Worm (Caenorhabditis elegans) whole organism, midembryonic: Measurements from ENCODE around the gene mvb-12.

Experiments used
- T22C8.4 ChIP-seq: fragments of 200-800 bp; sonication (Bioruptor generic); IDR thresholded peaks from 2 replicates; pipeline ENCODE4 v1.3.6; 2022; ENCODE audit warnings: missing genetic modification characterization, missing compliant biosample characterization
- cog-1 ChIP-seq: sonication (generic microtip); optimal IDR thresholded peaks from 2 replicates; lab custom pipeline; 2016; ENCODE audit warnings: missing genetic modification characterization, missing compliant biosample characterization
- flt-1 ChIP-seq: fragments of 200-800 bp; sonication (Bioruptor generic); IDR thresholded peaks from 2 replicates; pipeline ENCODE4 v1.3.6; 2022; ENCODE audit warnings: missing genetic modification characterization, missing compliant biosample characterization
- klf-2 ChIP-seq: fragments of 200-800 bp; sonication (Bioruptor generic); conservative IDR thresholded peaks from 2 replicates; pipeline ENCODE4 v1.3.6; 2022; ENCODE audit warnings: missing genetic modification reagents, missing genetic modification characterization, missing compliant biosample characterization
- med-1 ChIP-seq: sonication (generic microtip); optimal IDR thresholded peaks from 2 replicates; lab custom pipeline; 2017; ENCODE audit warnings: missing genetic modification characterization, mild to moderate bottlenecking, missing compliant biosample characterization, antibody characterized with exemption, missing genetic modification reagents; ENCODE audit not compliant: insufficient read depth
- ref-1 ChIP-seq: fragments of 200-800 bp; sonication (Bioruptor generic); conservative IDR thresholded peaks from 2 replicates; pipeline ENCODE4 v1.3.6; 2022; ENCODE audit warnings: missing genetic modification reagents, missing genetic modification characterization, missing compliant biosample characterization
- tab-1 ChIP-seq: fragments of 200-800 bp; sonication (Bioruptor generic); IDR thresholded peaks from 2 replicates; pipeline ENCODE4 v1.3.6; 2022; ENCODE audit warnings: missing genetic modification characterization, missing compliant biosample characterization
- ztf-23 ChIP-seq: fragments of 200-800 bp; sonication (Bioruptor generic); IDR thresholded peaks from 2 replicates; pipeline ENCODE4 v1.3.6; 2022; ENCODE audit warnings: missing genetic modification reagents, missing genetic modification characterization, missing compliant biosample characterization
- ztf-29 ChIP-seq: fragments of 200-800 bp; sonication (Bioruptor generic); IDR thresholded peaks from 2 replicates; pipeline ENCODE4 v1.3.6; 2022; ENCODE audit warnings: missing genetic modification reagents, missing genetic modification characterization, missing compliant biosample characterization

The mvb-12 gene

DNA sequence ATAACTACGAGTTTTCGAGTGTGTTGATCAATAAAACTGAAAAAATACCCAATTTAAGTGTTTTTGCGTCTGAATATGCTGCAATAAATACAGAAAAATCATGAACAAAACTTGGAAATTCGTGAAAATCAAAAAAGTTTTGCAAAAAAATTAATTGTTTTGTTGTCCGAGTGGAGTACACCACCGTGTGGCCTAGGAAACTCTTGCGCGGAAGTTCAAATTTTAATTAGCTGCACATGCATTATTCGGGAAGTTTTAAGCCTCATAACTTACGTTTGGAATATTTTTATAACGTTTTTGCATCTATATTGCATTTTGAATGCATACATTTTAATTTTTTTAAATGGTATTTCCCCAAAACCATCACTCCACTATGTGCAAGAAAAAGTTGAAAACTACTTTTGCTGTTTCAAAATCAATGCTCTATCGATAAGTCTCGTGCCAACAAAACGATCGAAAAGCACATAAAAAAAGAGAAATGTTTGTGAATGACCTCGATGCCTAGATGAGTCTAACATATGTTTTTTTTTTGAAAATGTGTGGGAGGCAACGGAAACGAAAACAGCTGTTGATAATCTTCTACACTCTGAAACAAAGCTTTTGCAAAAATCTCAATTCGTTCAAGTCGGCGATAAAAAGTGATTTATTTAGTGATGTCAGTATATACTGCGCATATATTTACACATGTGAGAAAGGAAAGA lies 13.8 kb upstream of the mvb-12 start:
- TF ChIP-seq T22C8.4 (GFP tag; lab: Robert Waterston, UW) (no peak), tab-1 (GFP tag; lab: Robert Waterston, UW) (no peak), klf-2 (GFP tag; lab: Robert Waterston, UW) (no peak), ztf-29 (GFP tag; lab: Robert Waterston, UW) (no peak), ztf-23 (GFP tag; lab: Robert Waterston, UW) (no peak), ref-1 (GFP tag; lab: Robert Waterston, UW) (no peak), med-1 (GFP tag; lab: Kevin White, UChicago) (no peak), cog-1 (tag; lab: Kevin White, UChicago) (no peak), flt-1 (GFP tag; lab: Robert Waterston, UW) (no peak)

ce11 chrIV:7817852-7818251 lies 12.5 kb upstream of the mvb-12 start, which contains the start of gene ric-3:
TSS of gene ric-3 (plus strand) at chrIV:7818251.
- no peak for TF ChIP-seq T22C8.4 (GFP tag; lab: Robert Waterston, UW)
- TF ChIP-seq ztf-29 (GFP tag; lab: Robert Waterston, UW) = no peak
- TF ChIP-seq ztf-23 (GFP tag; lab: Robert Waterston, UW) = no peak
- TF ChIP-seq cog-1 (tag; lab: Kevin White, UChicago) = peak; percentile 60
- no peak for TF ChIP-seq klf-2 (GFP tag; lab: Robert Waterston, UW)
- TF ChIP-seq ref-1 (GFP tag; lab: Robert Waterston, UW) = no peak
- no peak for TF ChIP-seq tab-1 (GFP tag; lab: Robert Waterston, UW)
- TF ChIP-seq flt-1 (GFP tag; lab: Robert Waterston, UW) = no peak

ce11 chrIV:7822524-7822923 lies 7.8 kb upstream of the mvb-12 start, which contains the start of gene T14A8.2:
TSS of gene T14A8.2 (minus strand) at chrIV:7822624.
- no peak for TF ChIP-seq cog-1 (tag; lab: Kevin White, UChicago)
- TF ChIP-seq ztf-29 (GFP tag; lab: Robert Waterston, UW) = no peak
- no peak for TF ChIP-seq tab-1 (GFP tag; lab: Robert Waterston, UW)
- no peak for TF ChIP-seq ztf-23 (GFP tag; lab: Robert Waterston, UW)
- TF ChIP-seq T22C8.4 (GFP tag; lab: Robert Waterston, UW) = no peak
- TF ChIP-seq med-1 (GFP tag; lab: Kevin White, UChicago) = no peak
- TF ChIP-seq klf-2 (GFP tag; lab: Robert Waterston, UW) = no peak
- no peak for TF ChIP-seq ref-1 (GFP tag; lab: Robert Waterston, UW)
- no peak for TF ChIP-seq flt-1 (GFP tag; lab: Robert Waterston, UW)

- TF ChIP-seq ztf-29 (GFP tag; lab: Robert Waterston, UW) (no peak), cog-1 (tag; lab: Kevin White, UChicago) (no peak), med-1 (GFP tag; lab: Kevin White, UChicago) (no peak), klf-2 (GFP tag; lab: Robert Waterston, UW) (no peak), ztf-23 (GFP tag; lab: Robert Waterston, UW) (no peak), ref-1 (GFP tag; lab: Robert Waterston, UW) (no peak), tab-1 (GFP tag; lab: Robert Waterston, UW) (no peak), T22C8.4 (GFP tag; lab: Robert Waterston, UW) (no peak), flt-1 (GFP tag; lab: Robert Waterston, UW) (no peak)
These were observed 5.7 kb upstream of the mvb-12 start for ce11 chrIV:7824649-7825048.

DNA sequence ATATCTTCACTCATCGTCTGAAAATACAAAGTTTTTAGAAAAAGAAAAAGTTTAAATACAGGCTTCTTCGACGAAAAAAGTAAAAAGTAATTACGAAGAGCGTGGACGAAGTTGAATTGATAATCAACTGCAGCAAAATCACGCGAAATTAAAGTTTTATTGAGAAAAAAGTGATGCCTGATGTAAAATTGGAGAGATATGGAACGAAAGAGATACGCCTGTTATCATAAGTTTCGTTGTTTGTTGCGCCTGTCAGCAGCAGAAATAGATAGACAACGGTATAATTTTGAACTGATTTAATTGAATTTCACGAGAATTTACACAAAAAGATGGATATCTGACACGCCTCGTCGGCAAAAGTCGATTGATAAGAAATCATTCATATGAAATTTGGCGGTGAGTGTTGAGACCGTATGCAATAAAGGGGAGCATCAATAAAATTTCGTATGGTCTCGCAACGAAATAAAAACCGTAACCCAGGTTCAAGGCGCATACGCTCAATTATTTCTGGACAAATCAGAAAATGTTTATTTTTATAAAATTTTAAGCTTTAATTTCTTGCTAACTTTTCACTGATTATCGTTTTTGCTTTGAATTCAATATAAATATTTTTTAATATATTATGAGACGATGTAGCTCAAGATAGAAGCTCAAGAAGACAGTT lies 918 bp upstream of the mvb-12 start, which contains the start of gene C06A6.4:
Gene C06A6.4 (minus strand): TSS at position 24 of the 664 bp plus-strand sequence.
- no peak for TF ChIP-seq T22C8.4 (GFP tag; lab: Robert Waterston, UW)
- TF ChIP-seq ztf-29 (GFP tag; lab: Robert Waterston, UW) = no peak
- no peak for TF ChIP-seq cog-1 (tag; lab: Kevin White, UChicago)

- TF ChIP-seq tab-1 (GFP tag; lab: Robert Waterston, UW) = no peak
- TF ChIP-seq ztf-23 (GFP tag; lab: Robert Waterston, UW) = no peak
- TF ChIP-seq flt-1 (GFP tag; lab: Robert Waterston, UW) = no peak
- no peak for TF ChIP-seq cog-1 (tag; lab: Kevin White, UChicago)
- no peak for TF ChIP-seq med-1 (GFP tag; lab: Kevin White, UChicago)
These were observed 4.4 kb downstream of the mvb-12 start, which contains the start of gene erp-44.2 for ce11 chrIV:7834625-7835228. TSS of gene erp-44.2 (minus strand) at chrIV:7834675.

- TF ChIP-seq ztf-23 (GFP tag; lab: Robert Waterston, UW) (no peak), flt-1 (GFP tag; lab: Robert Waterston, UW) (no peak), cog-1 (tag; lab: Kevin White, UChicago) (no peak), klf-2 (GFP tag; lab: Robert Waterston, UW) (no peak)
These were observed 5.7 kb downstream of the mvb-12 start for ce11 chrIV:7836030-7836429.

DNA sequence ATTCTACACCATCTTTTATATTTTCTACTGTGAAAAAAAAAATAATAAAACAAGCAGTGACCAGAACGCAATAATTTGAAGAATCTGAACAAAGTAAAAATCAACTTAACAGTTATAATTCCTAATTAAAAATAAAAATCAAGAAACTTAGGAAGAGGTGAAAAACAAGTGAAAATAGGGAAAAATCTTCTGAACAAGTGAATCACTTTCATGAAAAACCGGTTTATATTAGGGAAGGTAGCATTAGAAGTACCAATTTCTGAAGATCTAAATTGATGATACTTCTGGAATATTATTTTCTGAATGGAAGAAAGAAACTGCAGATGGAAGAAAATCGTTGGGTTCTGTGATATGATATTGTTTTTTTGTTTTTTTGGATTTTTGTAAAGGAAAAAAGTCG lies 6.2 kb downstream of the mvb-12 start:
- TF ChIP-seq med-1 (GFP tag; lab: Kevin White, UChicago) = no peak
- no peak for TF ChIP-seq klf-2 (GFP tag; lab: Robert Waterston, UW)
- no peak for TF ChIP-seq ztf-23 (GFP tag; lab: Robert Waterston, UW)
- no peak for TF ChIP-seq flt-1 (GFP tag; lab: Robert Waterston, UW)
- TF ChIP-seq cog-1 (tag; lab: Kevin White, UChicago) = no peak
- TF ChIP-seq ztf-29 (GFP tag; lab: Robert Waterston, UW) = no peak
- no peak for TF ChIP-seq ref-1 (GFP tag; lab: Robert Waterston, UW)
- TF ChIP-seq tab-1 (GFP tag; lab: Robert Waterston, UW) = no peak
- no peak for TF ChIP-seq T22C8.4 (GFP tag; lab: Robert Waterston, UW)
